Fruit fly (Drosophila melanogaster) whole organism, prepupa: ENCODE measurements around the gene Esyt2.

ENCODE experiments used
- CG10631 ChIP-seq: fragments of 200-800 bp; sonication (Bioruptor generic); optimal IDR thresholded peaks from 2 replicates; lab custom pipeline; 2016; ENCODE audit warnings: missing biosample characterization, missing genetic modification characterization
- CG10669 ChIP-seq: fragments of 200-800 bp; sonication (Bioruptor generic); optimal IDR thresholded peaks from 3 replicates; lab custom pipeline; 2018; ENCODE audit warnings: missing biosample characterization, mild to moderate bottlenecking, missing genetic modification characterization, moderate library complexity
- CG11294 ChIP-seq: fragments of 200-800 bp; sonication (Bioruptor generic); IDR thresholded peaks from 2 replicates; pipeline ENCODE4 v1.3.6; 2022; ENCODE audit warnings: missing biosample characterization, missing genetic modification characterization
- CG16779 ChIP-seq: fragments of 200-800 bp; sonication (Bioruptor generic); optimal IDR thresholded peaks from 3 replicates; lab custom pipeline; 2017; ENCODE audit warnings: missing biosample characterization, mild to moderate bottlenecking, missing genetic modification characterization
- CG3032 ChIP-seq: fragments of 200-800 bp; optimal IDR thresholded peaks from 2 replicates; lab custom pipeline; 2019; ENCODE audit warnings: missing biosample characterization, mild to moderate bottlenecking, missing genetic modification characterization, moderate library complexity
- CG31627 ChIP-seq: fragments of 200-800 bp; sonication (Bioruptor generic); optimal IDR thresholded peaks from 3 replicates; lab custom pipeline; 2016; ENCODE audit warnings: missing biosample characterization, missing genetic modification characterization
- CG4318 ChIP-seq: fragments of 200-800 bp; sonication (Bioruptor generic); optimal IDR thresholded peaks from 3 replicates; lab custom pipeline; 2017; ENCODE audit warnings: missing biosample characterization, mild to moderate bottlenecking, missing genetic modification characterization
- CG6276 ChIP-seq: fragments of 200-800 bp; sonication (Bioruptor generic); optimal IDR thresholded peaks from 2 replicates; lab custom pipeline; 2017; ENCODE audit warnings: missing biosample characterization, mild to moderate bottlenecking, missing genetic modification characterization
- CG6792 ChIP-seq: fragments of 200-800 bp; sonication (Bioruptor generic); optimal IDR thresholded peaks from 3 replicates; lab custom pipeline; 2016; ENCODE audit warnings: missing biosample characterization, missing genetic modification characterization
- CG6854 ChIP-seq: fragments of 200-800 bp; sonication (Bioruptor generic); optimal IDR thresholded peaks from 2 replicates; lab custom pipeline; 2017; ENCODE audit warnings: missing biosample characterization, mild to moderate bottlenecking, missing genetic modification characterization
- CG8119 ChIP-seq: fragments of 200-800 bp; sonication (Bioruptor generic); IDR thresholded peaks from 3 replicates; pipeline ENCODE4 v1.3.6; 2022; ENCODE audit warnings: missing biosample characterization, missing genetic modification characterization
- CG8632 ChIP-seq: fragments of 200-800 bp; sonication (Bioruptor generic); optimal IDR thresholded peaks from 3 replicates; lab custom pipeline; 2016; ENCODE audit warnings: missing biosample characterization, missing genetic modification characterization
- Eip75B ChIP-seq: fragments of 200-800 bp; sonication (Bioruptor generic); optimal IDR thresholded peaks from 3 replicates; lab custom pipeline; 2016; ENCODE audit warnings: missing biosample characterization, missing genetic modification characterization
- Eip78C ChIP-seq: fragments of 200-800 bp; sonication (Bioruptor generic); peaks from one replicate; lab custom pipeline; 2016; ENCODE audit warnings: missing biosample characterization, missing genetic modification characterization
- Eip93F ChIP-seq: fragments of 200-800 bp; sonication (Bioruptor generic); optimal IDR thresholded peaks from 2 replicates; lab custom pipeline; 2016; ENCODE audit warnings: missing biosample characterization, mild to moderate bottlenecking, missing genetic modification characterization
- Ets96B ChIP-seq: fragments of 200-800 bp; optimal IDR thresholded peaks from 2 replicates; lab custom pipeline; 2019; ENCODE audit warnings: missing biosample characterization, mild to moderate bottlenecking, missing genetic modification characterization, moderate library complexity
- Gug ChIP-seq: fragments of 200-800 bp; sonication (Bioruptor generic); IDR thresholded peaks from 2 replicates; pipeline ENCODE4 v1.3.6; 2022; ENCODE audit warnings: missing biosample characterization, missing genetic modification characterization
- Hr38 ChIP-seq: sonication (Bioruptor generic); optimal IDR thresholded peaks from 2 replicates; lab custom pipeline; 2016; ENCODE audit warnings: missing biosample characterization, missing genetic modification characterization
- Hr39 ChIP-seq: fragments of 200-800 bp; sonication (Bioruptor generic); optimal IDR thresholded peaks from 2 replicates; lab custom pipeline; 2016; ENCODE audit warnings: missing biosample characterization, missing genetic modification characterization
- Lpt ChIP-seq: fragments of 200-800 bp; sonication (Bioruptor generic); optimal IDR thresholded peaks from 3 replicates; lab custom pipeline; 2016; ENCODE audit warnings: missing biosample characterization, missing genetic modification characterization
- OdsH ChIP-seq: fragments of 200-800 bp; sonication (Bioruptor generic); optimal IDR thresholded peaks from 3 replicates; lab custom pipeline; 2016; ENCODE audit warnings: missing biosample characterization, missing genetic modification characterization
- Smox ChIP-seq: fragments of 200-800 bp; sonication (Bioruptor generic); optimal IDR thresholded peaks from 3 replicates; lab custom pipeline; 2016; ENCODE audit warnings: missing biosample characterization, missing genetic modification characterization
- Sox102F ChIP-seq: fragments of 200-800 bp; sonication (Bioruptor generic); optimal IDR thresholded peaks from 2 replicates; lab custom pipeline; 2016; ENCODE audit warnings: missing biosample characterization, mild to moderate bottlenecking, missing genetic modification characterization
- Sox14 ChIP-seq: fragments of 200-800 bp; sonication (Bioruptor generic); optimal IDR thresholded peaks from 3 replicates; lab custom pipeline; 2016; ENCODE audit warnings: missing biosample characterization, missing genetic modification characterization
- Sox15 ChIP-seq: fragments of 200-800 bp; sonication (Bioruptor generic); optimal IDR thresholded peaks from 3 replicates; lab custom pipeline; 2016; ENCODE audit warnings: missing biosample characterization, missing genetic modification characterization
- achi ChIP-seq: fragments of 200-800 bp; sonication (Bioruptor generic); optimal IDR thresholded peaks from 3 replicates; lab custom pipeline; 2016; ENCODE audit warnings: missing biosample characterization, missing genetic modification characterization
- acj6 ChIP-seq: fragments of 200-800 bp; sonication (Bioruptor generic); optimal IDR thresholded peaks from 3 replicates; lab custom pipeline; 2016; ENCODE audit warnings: missing biosample characterization, missing genetic modification characterization
- eg ChIP-seq: fragments of 200-800 bp; sonication (Bioruptor generic); IDR thresholded peaks from 3 replicates; pipeline ENCODE4 v1.3.6; 2022; ENCODE audit warnings: missing biosample characterization, missing genetic modification characterization
- fd85E ChIP-seq: fragments of 200-800 bp; sonication (Bioruptor generic); optimal IDR thresholded peaks from 3 replicates; lab custom pipeline; 2016; ENCODE audit warnings: missing biosample characterization, missing genetic modification characterization
- fkh ChIP-seq: fragments of 200-800 bp; sonication (Bioruptor generic); optimal IDR thresholded peaks from 3 replicates; lab custom pipeline; 2017; ENCODE audit warnings: missing biosample characterization, mild to moderate bottlenecking, missing genetic modification characterization, moderate library complexity
- net ChIP-seq: fragments of 200-800 bp; sonication (Bioruptor generic); optimal IDR thresholded peaks from 3 replicates; lab custom pipeline; 2016; ENCODE audit warnings: missing biosample characterization, missing genetic modification characterization
- spab ChIP-seq: fragments of 200-800 bp; sonication (Bioruptor generic); optimal IDR thresholded peaks from 2 replicates; lab custom pipeline; 2017; ENCODE audit warnings: missing biosample characterization, mild to moderate bottlenecking, missing genetic modification characterization, missing genetic modification reagents
- ss ChIP-seq, 2 experiments: fragments of 200-800 bp; sonication (Bioruptor generic); optimal IDR thresholded peaks; 2 replicates in 1 of 2; 3 replicates in 1 of 2; lab custom pipeline; 2017 to 2018; ENCODE audit warnings: mild to moderate bottlenecking in 2 of 2, missing biosample characterization in 2 of 2, missing genetic modification characterization in 2 of 2, moderate library complexity in 1 of 2
- svp ChIP-seq: fragments of 200-800 bp; sonication (Bioruptor generic); peaks from one replicate; lab custom pipeline; 2016; ENCODE audit warnings: missing biosample characterization, missing genetic modification characterization
- vri ChIP-seq: fragments of 200-800 bp; sonication (Bioruptor generic); optimal IDR thresholded peaks from 3 replicates; lab custom pipeline; 2016; ENCODE audit warnings: missing biosample characterization, mild to moderate bottlenecking, missing genetic modification characterization

The Esyt2 gene

DNA sequence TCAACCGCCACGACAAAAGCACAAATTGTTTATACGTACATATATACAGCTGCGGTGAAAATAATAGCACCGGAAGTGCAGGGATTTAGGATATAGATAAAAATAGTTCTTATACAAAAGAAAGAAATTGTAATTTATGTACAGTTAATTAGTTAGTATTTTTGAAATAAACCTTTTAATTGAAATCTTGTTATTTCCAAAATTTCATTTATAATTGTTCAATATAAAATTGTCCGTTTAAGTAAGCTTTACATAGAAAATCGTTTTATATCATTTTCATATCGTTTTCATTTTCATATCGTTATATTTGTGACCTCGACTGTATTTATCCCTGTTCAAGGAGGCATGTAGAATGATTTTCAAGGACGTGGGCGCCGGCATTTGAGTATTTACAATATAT, 29.6 kb downstream of the Esyt2 start (continued):
- TF ChIP-seq CG16779 (tag; lab: Kevin White, UChicago) (no peak), acj6 (GFP tag; lab: Kevin White, UChicago) (peak; percentile 44), achi (GFP tag; lab: Kevin White, UChicago) (peak; percentile 16), CG8119 (GFP tag; lab: Robert Waterston, UW) (no peak), CG10669 (GFP tag; lab: Kevin White, UChicago) (peak; percentile 18), Eip78C (GFP tag; lab: Kevin White, UChicago) (peak; percentile 83), CG10631 (peak; percentile 27), ss (GFP tag; optimal IDR thresholded peaks at IDR 0.05; lab: Kevin White, UChicago) (peak; percentile 25 to 55), CG31627 (peak; percentile 6), Eip75B (peak; percentile 25), OdsH (GFP tag; lab: Kevin White, UChicago) (peak; percentile 29), Ets96B (tag; lab: Kevin White, UChicago) (peak; percentile 68), Eip93F (no peak), fkh (GFP tag; lab: Kevin White, UChicago) (no peak)

DNA sequence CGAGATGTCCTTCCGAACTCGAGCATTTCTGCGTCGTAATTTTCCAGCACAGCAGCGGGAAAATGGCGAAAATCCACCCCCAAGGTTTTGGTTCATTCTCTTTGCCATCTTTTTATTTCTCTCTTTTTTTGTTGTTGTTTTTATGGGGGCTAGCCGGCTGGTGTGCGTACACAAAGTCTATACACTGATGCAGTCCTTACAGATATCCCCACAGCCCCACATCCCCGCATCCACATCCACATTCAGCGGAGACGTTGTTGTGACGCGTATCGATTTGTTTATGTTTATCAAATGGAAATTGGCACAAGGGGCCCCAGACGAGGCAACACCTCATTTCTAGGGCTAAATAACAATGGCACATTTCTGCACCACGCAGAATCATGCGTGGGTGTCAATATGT, 30.6 kb downstream of the Esyt2 start:
- TF ChIP-seq fd85E (GFP tag; lab: Kevin White, UChicago) (no peak), CG3032 (tag; lab: Kevin White, UChicago) (no peak), Eip78C (GFP tag; lab: Kevin White, UChicago) (no peak), Eip75B (no peak), CG11294 (GFP tag; lab: Robert Waterston, UW) (no peak), CG6276 (GFP tag; lab: Kevin White, UChicago) (no peak), CG8119 (GFP tag; lab: Robert Waterston, UW) (no peak), Hr39 (GFP tag; lab: Kevin White, UChicago) (no peak), ss (GFP tag; optimal IDR thresholded peaks at IDR 0.05; lab: Kevin White, UChicago) (no peak), CG6854 (GFP tag; lab: Kevin White, UChicago) (no peak), Sox15 (GFP tag; lab: Kevin White, UChicago) (no peak), CG6792 (GFP tag; lab: Kevin White, UChicago) (no peak), Sox14 (GFP tag; lab: Kevin White, UChicago) (no peak), net (GFP tag; lab: Kevin White, UChicago) (no peak), CG31627 (no peak), Sox102F (GFP tag; lab: Kevin White, UChicago) (no peak), acj6 (GFP tag; lab: Kevin White, UChicago) (no peak), CG8632 (GFP tag; lab: Kevin White, UChicago) (no peak)

DNA sequence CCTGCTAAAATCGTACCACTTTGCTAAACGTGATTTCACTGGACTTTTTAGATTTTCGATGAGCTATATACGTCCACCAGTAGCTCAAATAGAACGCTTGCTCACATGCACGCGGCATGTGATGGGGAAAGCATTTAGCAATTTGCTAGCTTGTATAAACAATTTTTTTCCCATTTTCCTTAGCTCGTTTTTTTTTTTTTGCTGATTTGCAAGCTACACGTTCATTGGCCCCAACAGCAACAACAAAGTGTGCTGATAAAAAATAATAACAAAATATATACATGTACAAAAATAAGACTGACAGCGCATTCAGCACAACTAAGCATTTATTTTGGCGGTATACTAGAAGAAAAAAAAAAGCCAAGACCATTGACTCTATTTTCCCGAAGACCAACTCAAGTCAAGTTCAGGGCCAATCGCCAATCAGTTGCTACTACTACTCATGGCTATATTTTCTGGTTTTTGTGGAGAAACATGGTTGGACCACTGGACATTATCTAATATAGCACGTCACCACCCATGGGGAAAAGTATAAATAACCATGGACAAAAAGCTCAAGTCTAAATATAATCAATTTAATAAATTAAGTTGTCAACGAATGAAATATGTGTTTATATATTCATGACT, 31.4 kb downstream of the Esyt2 start:
- TF ChIP-seq vri (GFP tag; lab: Kevin White, UChicago), result peak; percentile 61
- peak; percentile 57 for TF ChIP-seq svp (GFP tag; lab: Kevin White, UChicago)
- TF ChIP-seq CG8119 (GFP tag; lab: Robert Waterston, UW), result no peak
- peak; percentile 46 for TF ChIP-seq Eip93F
- no peak for TF ChIP-seq CG4318
- no peak for TF ChIP-seq Hr38 (GFP tag; lab: Kevin White, UChicago)
- TF ChIP-seq CG6854 (GFP tag; lab: Kevin White, UChicago), result no peak

DNA sequence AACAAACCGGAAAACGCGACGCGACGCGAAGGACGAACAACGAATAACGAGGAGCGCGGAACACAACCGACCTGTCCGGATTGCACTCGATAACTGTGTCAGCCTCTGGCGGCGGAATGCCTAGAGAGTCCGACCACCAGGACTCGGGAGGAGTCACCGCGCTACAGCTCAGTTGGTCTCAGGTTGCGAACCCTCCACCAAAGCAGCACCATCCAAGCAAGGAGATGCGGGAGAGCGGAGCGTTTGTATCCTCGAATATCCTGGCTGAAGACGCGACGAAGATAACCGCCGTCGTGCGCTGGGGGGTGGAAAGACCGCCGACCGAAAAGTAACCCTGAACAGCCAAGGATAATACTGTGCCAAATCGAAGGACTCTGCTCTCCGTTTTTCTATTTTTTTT, 32.8 kb downstream of the Esyt2 start:
- TF ChIP-seq Lpt (GFP tag; lab: Kevin White, UChicago) (no peak), Smox (GFP tag; lab: Kevin White, UChicago) (no peak), spab (no peak), CG6276 (GFP tag; lab: Kevin White, UChicago) (no peak), eg (GFP tag; lab: Robert Waterston, UW) (no peak), CG11294 (GFP tag; lab: Robert Waterston, UW) (no peak), Gug (no peak), CG4318 (no peak)
